Worm (Caenorhabditis elegans): ENCODE data around the gene mig-38.

ce11 chrIV:11586484-11586883, 7.6 kb upstream of the mig-38 start:
- TF ChIP-seq nhr-111 (GFP tag; optimal IDR thresholded peaks at IDR 0.05) = no peak
- no peak for TF ChIP-seq lin-39 (tag; optimal IDR thresholded peaks at IDR 0.05)
- TF ChIP-seq nhr-237 (tag; optimal IDR thresholded peaks at IDR 0.05) = no peak
- TF ChIP-seq Y105C5A.15 (GFP tag; IDR thresholded peaks at IDR 0.05) = no peak
- no peak for TF ChIP-seq zip-11 (GFP tag; IDR thresholded peaks at IDR 0.05)
- no peak for TF ChIP-seq nhr-25 (tag; optimal IDR thresholded peaks at IDR 0.05; ENCODE audit: borderline replicate concordance, insufficient read depth)
